Worm (Caenorhabditis elegans): ENCODE data around the gene grd-9.

Gene grd-9

ce11 chrV:5895021-5895420 lies at the start of gene grd-9:
grd-9 (plus strand) TSS chrV:5895321.
- no peak for TF ChIP-seq ama-1 (optimal IDR thresholded peaks at IDR 0.05)

- TF ChIP-seq ceh-36 (tag; optimal IDR thresholded peaks at IDR 0.05), result no peak
- no peak for TF ChIP-seq pes-1 (GFP tag; IDR thresholded peaks at IDR 0.05)
- no peak for TF ChIP-seq aly-1 (tag; optimal IDR thresholded peaks at IDR 0.05)
- TF ChIP-seq flt-1 (GFP tag; IDR thresholded peaks at IDR 0.05), result no peak
- TF ChIP-seq hmg-4 (GFP tag; optimal IDR thresholded peaks at IDR 0.05), result peak; percentile 21
These were observed 49.4 kb upstream of the grd-9 start, which contains the start of gene F26F12.3 for ce11 chrV:5845669-5846189. F26F12.3 (minus strand) TSS chrV:5845719.

- peak; percentile 31 for TF ChIP-seq aly-1 (tag; optimal IDR thresholded peaks at IDR 0.05)
- no peak for TF ChIP-seq tra-4 (tag; optimal IDR thresholded peaks at IDR 0.05)
- peak; percentile 41 for TF ChIP-seq hmg-4 (GFP tag; optimal IDR thresholded peaks at IDR 0.05)
- no peak for TF ChIP-seq ets-7 (tag; optimal IDR thresholded peaks at IDR 0.05)
- TF ChIP-seq hnd-1 (tag; optimal IDR thresholded peaks at IDR 0.05), result no peak
- no peak for TF ChIP-seq B0310.2 (tag; optimal IDR thresholded peaks at IDR 0.05)
These were observed 48.4 kb upstream of the grd-9 start for ce11 chrV:5846729-5847128.

- TF ChIP-seq aly-1 (tag; optimal IDR thresholded peaks at IDR 0.05), result no peak
- no peak for TF ChIP-seq hmbx-1 (tag; optimal IDR thresholded peaks at IDR 0.05)
- no peak for TF ChIP-seq tbx-11 (GFP tag; IDR thresholded peaks at IDR 0.05)
- no peak for TF ChIP-seq ets-7 (tag; optimal IDR thresholded peaks at IDR 0.05)
- TF ChIP-seq pes-1 (GFP tag; IDR thresholded peaks at IDR 0.05), result no peak
These were observed 47.0 kb upstream of the grd-9 start for ce11 chrV:5848015-5848609.

- TF ChIP-seq scrt-1 (GFP tag; IDR thresholded peaks at IDR 0.05), result no peak
- no peak for TF ChIP-seq flt-1 (GFP tag; IDR thresholded peaks at IDR 0.05)
- TF ChIP-seq B0310.2 (tag; optimal IDR thresholded peaks at IDR 0.05), result no peak
- no peak for TF ChIP-seq ets-7 (tag; optimal IDR thresholded peaks at IDR 0.05)
- no peak for TF ChIP-seq tra-4 (tag; optimal IDR thresholded peaks at IDR 0.05)
- no peak for TF ChIP-seq ama-1 (optimal IDR thresholded peaks at IDR 0.05)
- TF ChIP-seq tbx-37 (GFP tag; conservative IDR thresholded peaks at IDR 0.05), result no peak
- TF ChIP-seq pes-1 (GFP tag; IDR thresholded peaks at IDR 0.05), result no peak
- no peak for TF ChIP-seq tbx-11 (GFP tag; IDR thresholded peaks at IDR 0.05)
- no peak for TF ChIP-seq hnd-1 (tag; optimal IDR thresholded peaks at IDR 0.05)
These were observed 44.5 kb upstream of the grd-9 start for ce11 chrV:5850671-5851070.

ce11 chrV:5851631-5852030 lies 43.5 kb upstream of the grd-9 start:
- TF ChIP-seq F13C5.2 (tag; optimal IDR thresholded peaks at IDR 0.05) (no peak), scrt-1 (GFP tag; IDR thresholded peaks at IDR 0.05) (no peak), sea-1 (GFP tag; conservative IDR thresholded peaks at IDR 0.05) (no peak), pes-1 (GFP tag; IDR thresholded peaks at IDR 0.05) (no peak), ama-1 (optimal IDR thresholded peaks at IDR 0.05) (no peak), aly-1 (tag; optimal IDR thresholded peaks at IDR 0.05) (no peak), hmbx-1 (tag; optimal IDR thresholded peaks at IDR 0.05) (no peak), flt-1 (GFP tag; IDR thresholded peaks at IDR 0.05) (no peak), hnd-1 (tag; optimal IDR thresholded peaks at IDR 0.05) (no peak), hmg-4 (GFP tag; optimal IDR thresholded peaks at IDR 0.05) (no peak), tbx-37 (GFP tag; conservative IDR thresholded peaks at IDR 0.05) (no peak), ets-7 (tag; optimal IDR thresholded peaks at IDR 0.05) (no peak)

ce11 chrV:5852084-5852483 lies 43.0 kb upstream of the grd-9 start:
- TF ChIP-seq hnd-1 (tag; optimal IDR thresholded peaks at IDR 0.05), result no peak
- no peak for TF ChIP-seq tra-4 (tag; optimal IDR thresholded peaks at IDR 0.05)
- no peak for TF ChIP-seq sea-1 (GFP tag; conservative IDR thresholded peaks at IDR 0.05)
- no peak for TF ChIP-seq aly-1 (tag; optimal IDR thresholded peaks at IDR 0.05)
- no peak for TF ChIP-seq pes-1 (GFP tag; IDR thresholded peaks at IDR 0.05)
- no peak for TF ChIP-seq hmg-4 (GFP tag; optimal IDR thresholded peaks at IDR 0.05)
- TF ChIP-seq tbx-11 (GFP tag; IDR thresholded peaks at IDR 0.05), result no peak
- no peak for TF ChIP-seq F13C5.2 (tag; optimal IDR thresholded peaks at IDR 0.05)
- no peak for TF ChIP-seq B0310.2 (tag; optimal IDR thresholded peaks at IDR 0.05)
- no peak for TF ChIP-seq ceh-13 (GFP tag; optimal IDR thresholded peaks at IDR 0.05)
- TF ChIP-seq ceh-36 (tag; optimal IDR thresholded peaks at IDR 0.05), result no peak
- no peak for TF ChIP-seq ets-7 (tag; optimal IDR thresholded peaks at IDR 0.05)

- no peak for TF ChIP-seq hmg-4 (GFP tag; optimal IDR thresholded peaks at IDR 0.05)
- no peak for TF ChIP-seq sea-1 (GFP tag; conservative IDR thresholded peaks at IDR 0.05)
- no peak for TF ChIP-seq tbx-11 (GFP tag; IDR thresholded peaks at IDR 0.05)
- no peak for TF ChIP-seq ama-1 (optimal IDR thresholded peaks at IDR 0.05)
- no peak for TF ChIP-seq B0310.2 (tag; optimal IDR thresholded peaks at IDR 0.05)
- TF ChIP-seq pes-1 (GFP tag; IDR thresholded peaks at IDR 0.05), result no peak
- no peak for TF ChIP-seq scrt-1 (GFP tag; IDR thresholded peaks at IDR 0.05)
- TF ChIP-seq aly-1 (tag; optimal IDR thresholded peaks at IDR 0.05), result no peak
- TF ChIP-seq ets-7 (tag; optimal IDR thresholded peaks at IDR 0.05), result no peak
- TF ChIP-seq tbx-37 (GFP tag; conservative IDR thresholded peaks at IDR 0.05), result no peak
These were observed 32.5 kb upstream of the grd-9 start, which contains the start of gene F26F12.8 for ce11 chrV:5862479-5863188. F26F12.8 (minus strand) TSS chrV:5862529.

All from whole organism, early embryonic.